Worm (Caenorhabditis elegans) whole organism, L1 larva: ENCODE results near the gene arrd-5.

Source experiments
- C04F5.9 ChIP-seq: sonication (generic microtip); optimal IDR thresholded peaks from 2 replicates; lab custom pipeline; 2016; ENCODE audit warnings: missing genetic modification characterization, missing compliant biosample characterization
- C16A3.4 ChIP-seq: fragments of 150-350 bp; optimal IDR thresholded peaks from 2 replicates; lab custom pipeline; 2014; ENCODE audit warnings: missing biosample characterization, missing genetic modification characterization
- C34B4.2 ChIP-seq: sonication (generic microtip); optimal IDR thresholded peaks from 2 replicates; lab custom pipeline; 2017; ENCODE audit warnings: mild to moderate bottlenecking, missing genetic modification characterization, missing compliant biosample characterization
- F16B12.6 ChIP-seq: fragments of 150-350 bp; optimal IDR thresholded peaks from 2 replicates; lab custom pipeline; 2014; ENCODE audit warnings: missing biosample characterization, missing genetic modification characterization
- alr-1 ChIP-seq: fragments of 200-800 bp; sonication (Bioruptor generic); optimal IDR thresholded peaks from 2 replicates; lab custom pipeline; 2018; ENCODE audit warnings: borderline replicate concordance, mild to moderate bottlenecking, missing genetic modification characterization, missing compliant biosample characterization
- blmp-1 ChIP-seq: fragments of 150-350 bp; optimal IDR thresholded peaks from 2 replicates; lab custom pipeline; 2014; ENCODE audit warnings: missing biosample characterization, missing genetic modification characterization
- ceh-8 ChIP-seq: fragments of 200-800 bp; sonication (Bioruptor generic); optimal IDR thresholded peaks from 2 replicates; lab custom pipeline; 2018; ENCODE audit warnings: mild to moderate bottlenecking, missing genetic modification characterization, moderate library complexity, missing compliant biosample characterization
- ceh-82 ChIP-seq, 3 experiments: fragments of 150-350 bp in 1 of 3; sonication (generic microtip) in 2 of 3; optimal IDR thresholded peaks; 2 replicates each; lab custom pipeline; 2014 to 2017; ENCODE audit warnings: missing biosample characterization in 3 of 3, missing genetic modification characterization in 3 of 3
- ceh-90 ChIP-seq: sonication (generic microtip); optimal IDR thresholded peaks from 2 replicates; lab custom pipeline; 2016; ENCODE audit warnings: missing genetic modification characterization, missing compliant biosample characterization
- ces-1 ChIP-seq: fragments of 150-350 bp; optimal IDR thresholded peaks from 2 replicates; lab custom pipeline; 2014; ENCODE audit warnings: missing biosample characterization, missing genetic modification reagents, missing genetic modification characterization
- efl-1 ChIP-seq, 4 experiments: fragments of 150-350 bp; optimal IDR thresholded peaks in 3 of 4; peaks in 1 of 4; 1 replicate in 1 of 4; 2 replicates in 3 of 4; lab custom pipeline; 2014; ENCODE audit warnings: missing biosample characterization in 2 of 4, missing genetic modification characterization in 2 of 4, missing genetic modification reagents in 2 of 4
- efl-3 ChIP-seq: fragments of 200-800 bp; sonication (Bioruptor generic); optimal IDR thresholded peaks from 2 replicates; lab custom pipeline; 2018; ENCODE audit warnings: mild to moderate bottlenecking, missing genetic modification characterization, missing compliant biosample characterization
- egl-13 ChIP-seq: sonication (generic microtip); optimal IDR thresholded peaks from 2 replicates; lab custom pipeline; 2016; ENCODE audit warnings: missing genotype, missing genetic modification reagents, missing genetic modification characterization, missing compliant biosample characterization
- egl-27 ChIP-seq, 2 experiments: fragments of 150-350 bp in 1 of 2; sonication (generic microtip); optimal IDR thresholded peaks; 3 replicates each; lab custom pipeline; 2017 to 2018; ENCODE audit warnings: missing biosample characterization in 2 of 2, missing genetic modification characterization in 2 of 2, missing genetic modification reagents in 2 of 2
- elt-2 ChIP-seq: sonication (generic microtip); optimal IDR thresholded peaks from 2 replicates; lab custom pipeline; 2016; ENCODE audit warnings: missing genetic modification characterization, mild to moderate bottlenecking, inconsistent platforms, missing compliant biosample characterization, missing genetic modification reagents
- ets-5 ChIP-seq: fragments of 200-800 bp; sonication (Bioruptor generic); IDR thresholded peaks from 2 replicates; pipeline ENCODE4 v1.3.6; 2022; ENCODE audit warnings: missing genetic modification characterization, missing compliant biosample characterization
- fkh-10 ChIP-seq: sonication (generic microtip); optimal IDR thresholded peaks from 2 replicates; lab custom pipeline; 2017; ENCODE audit warnings: missing biosample characterization, missing genetic modification reagents, missing genetic modification characterization
- fkh-4 ChIP-seq: sonication (generic microtip); optimal IDR thresholded peaks from 2 replicates; lab custom pipeline; 2016; ENCODE audit warnings: missing compliant biosample characterization, missing genetic modification characterization, borderline replicate concordance
- fkh-8 ChIP-seq: sonication (generic microtip); optimal IDR thresholded peaks from 2 replicates; lab custom pipeline; 2016; ENCODE audit warnings: mild to moderate bottlenecking, missing genetic modification characterization, missing compliant biosample characterization
- grh-1 ChIP-seq: fragments of 200-800 bp; sonication (Bioruptor generic); IDR thresholded peaks from 2 replicates; pipeline ENCODE4 v1.3.6; 2022; ENCODE audit warnings: missing genetic modification reagents, missing genetic modification characterization, missing compliant biosample characterization
- hlh-4 ChIP-seq: sonication (generic microtip); optimal IDR thresholded peaks from 2 replicates; lab custom pipeline; 2016; ENCODE audit warnings: mild to moderate bottlenecking, missing genetic modification characterization, missing compliant biosample characterization
- jun-1 ChIP-seq: fragments of 150-350 bp; optimal IDR thresholded peaks from 2 replicates; lab custom pipeline; 2014; ENCODE audit warnings: missing biosample characterization, missing genetic modification reagents, missing genetic modification characterization
- lin-35 ChIP-seq, 2 experiments: fragments of 150-350 bp; optimal IDR thresholded peaks; 2 replicates each; lab custom pipeline; 2014; ENCODE audit warnings: missing biosample characterization in 2 of 2, missing genetic modification characterization in 2 of 2, missing genetic modification reagents in 2 of 2
- lir-3 ChIP-seq: sonication (generic microtip); optimal IDR thresholded peaks from 2 replicates; lab custom pipeline; 2016; ENCODE audit warnings: mild to moderate bottlenecking, missing genetic modification characterization, moderate library complexity, missing compliant biosample characterization; ENCODE audit not compliant: poor library complexity
- mef-2 ChIP-seq: fragments of 150-350 bp; optimal IDR thresholded peaks from 2 replicates; lab custom pipeline; 2014; ENCODE audit warnings: missing biosample characterization, missing genetic modification characterization
- mep-1 ChIP-seq: fragments of 150-350 bp; optimal IDR thresholded peaks from 2 replicates; lab custom pipeline; 2014; ENCODE audit warnings: missing biosample characterization, missing genetic modification characterization
- nhr-19 ChIP-seq: fragments of 200-800 bp; sonication (Bioruptor generic); conservative IDR thresholded peaks from 2 replicates; pipeline ENCODE4 v1.3.6; 2022; ENCODE audit warnings: missing genetic modification characterization, missing compliant biosample characterization
- nhr-20 ChIP-seq: sonication (generic microtip); optimal IDR thresholded peaks from 2 replicates; lab custom pipeline; 2016; ENCODE audit warnings: mild to moderate bottlenecking, missing genetic modification characterization, missing compliant biosample characterization
- nhr-76 ChIP-seq: sonication (generic microtip); optimal IDR thresholded peaks from 2 replicates; lab custom pipeline; 2017; ENCODE audit warnings: missing biosample characterization, missing genetic modification characterization
- nhr-85 ChIP-seq: sonication (generic microtip); peaks from one replicate; lab custom pipeline; 2016; ENCODE audit warnings: missing genetic modification characterization, inconsistent platforms, missing compliant biosample characterization
- nhr-90 ChIP-seq: sonication (generic microtip); optimal IDR thresholded peaks from 2 replicates; lab custom pipeline; 2016; ENCODE audit warnings: mild to moderate bottlenecking, missing genetic modification characterization, missing compliant biosample characterization; ENCODE audit not compliant: poor library complexity
- pag-3 ChIP-seq: sonication (generic microtip); optimal IDR thresholded peaks from 2 replicates; lab custom pipeline; 2017; ENCODE audit warnings: missing genetic modification characterization, mild to moderate bottlenecking, missing compliant biosample characterization, antibody characterized with exemption, borderline replicate concordance; ENCODE audit not compliant: insufficient read depth
- pax-3 ChIP-seq: fragments of 200-800 bp; sonication (Bioruptor generic); optimal IDR thresholded peaks from 2 replicates; lab custom pipeline; 2018; ENCODE audit warnings: mild to moderate bottlenecking, missing genetic modification characterization, moderate library complexity, missing compliant biosample characterization
- pqm-1 ChIP-seq: sonication (generic microtip); optimal IDR thresholded peaks from 3 replicates; lab custom pipeline; 2017; ENCODE audit warnings: missing biosample characterization, missing genetic modification characterization
- snpc-4 ChIP-seq: fragments of 150-350 bp; optimal IDR thresholded peaks from 2 replicates; lab custom pipeline; 2014; ENCODE audit warnings: missing biosample characterization, missing genetic modification characterization
- snu-23 ChIP-seq: sonication (generic microtip); optimal IDR thresholded peaks from 2 replicates; lab custom pipeline; 2016; ENCODE audit warnings: missing genetic modification characterization, missing compliant biosample characterization
- sptf-1 ChIP-seq: fragments of 150-350 bp; optimal IDR thresholded peaks from 2 replicates; lab custom pipeline; 2014; ENCODE audit warnings: missing biosample characterization, missing genetic modification characterization
- sup-37 ChIP-seq: fragments of 200-800 bp; sonication (Bioruptor generic); optimal IDR thresholded peaks from 2 replicates; lab custom pipeline; 2018; ENCODE audit warnings: mild to moderate bottlenecking, missing genetic modification characterization, missing compliant biosample characterization
- swsn-7 ChIP-seq: sonication (generic microtip); optimal IDR thresholded peaks from 2 replicates; lab custom pipeline; 2016; ENCODE audit warnings: missing genetic modification characterization, missing compliant biosample characterization
- unc-130 ChIP-seq: fragments of 150-350 bp; optimal IDR thresholded peaks from 2 replicates; lab custom pipeline; 2017; ENCODE audit warnings: missing biosample characterization, missing genetic modification characterization, inconsistent platforms
- unc-86 ChIP-seq: sonication (generic microtip); optimal IDR thresholded peaks from 2 replicates; lab custom pipeline; 2016; ENCODE audit warnings: missing genetic modification characterization, missing compliant biosample characterization
- zag-1 ChIP-seq: fragments of 150-350 bp; optimal IDR thresholded peaks from 2 replicates; lab custom pipeline; 2014; ENCODE audit warnings: missing biosample characterization, missing genetic modification characterization

Gene arrd-5

DNA sequence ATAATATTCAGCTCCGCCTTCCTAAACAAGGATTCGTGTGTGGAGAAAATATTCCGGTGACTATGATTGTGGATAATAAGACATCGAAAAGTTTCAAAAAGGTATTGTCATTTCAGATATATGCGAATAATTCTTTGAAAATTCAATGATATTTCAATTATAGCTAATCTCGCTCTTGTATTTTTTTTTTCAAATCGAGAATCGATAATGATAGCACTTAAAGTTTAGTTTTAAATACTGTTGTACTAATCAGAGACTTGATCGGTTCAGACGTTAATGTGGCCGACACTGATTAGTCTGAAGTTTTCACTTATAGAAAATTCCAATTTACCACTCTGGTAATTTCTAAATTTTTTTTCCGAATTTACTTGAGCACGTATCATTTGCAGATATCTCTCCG is 937 bp downstream of the arrd-5 start:
- TF ChIP-seq C16A3.4 (tag; lab: Kevin White, UChicago), result no peak
- no peak for TF ChIP-seq elt-2 (tag; lab: Kevin White, UChicago)
- no peak for TF ChIP-seq C34B4.2 (tag; lab: Kevin White, UChicago)
- no peak for TF ChIP-seq unc-86 (tag; lab: Kevin White, UChicago)
- TF ChIP-seq egl-13 (tag; lab: Kevin White, UChicago), result no peak
- TF ChIP-seq alr-1 (tag; lab: Kevin White, UChicago), result no peak
- no peak for TF ChIP-seq snpc-4 (tag; lab: Kevin White, UChicago)
- TF ChIP-seq hlh-4 (tag; lab: Kevin White, UChicago), result no peak
- TF ChIP-seq snu-23 (GFP tag; lab: Kevin White, UChicago), result no peak
- TF ChIP-seq C04F5.9, result no peak
- no peak for TF ChIP-seq fkh-10

DNA sequence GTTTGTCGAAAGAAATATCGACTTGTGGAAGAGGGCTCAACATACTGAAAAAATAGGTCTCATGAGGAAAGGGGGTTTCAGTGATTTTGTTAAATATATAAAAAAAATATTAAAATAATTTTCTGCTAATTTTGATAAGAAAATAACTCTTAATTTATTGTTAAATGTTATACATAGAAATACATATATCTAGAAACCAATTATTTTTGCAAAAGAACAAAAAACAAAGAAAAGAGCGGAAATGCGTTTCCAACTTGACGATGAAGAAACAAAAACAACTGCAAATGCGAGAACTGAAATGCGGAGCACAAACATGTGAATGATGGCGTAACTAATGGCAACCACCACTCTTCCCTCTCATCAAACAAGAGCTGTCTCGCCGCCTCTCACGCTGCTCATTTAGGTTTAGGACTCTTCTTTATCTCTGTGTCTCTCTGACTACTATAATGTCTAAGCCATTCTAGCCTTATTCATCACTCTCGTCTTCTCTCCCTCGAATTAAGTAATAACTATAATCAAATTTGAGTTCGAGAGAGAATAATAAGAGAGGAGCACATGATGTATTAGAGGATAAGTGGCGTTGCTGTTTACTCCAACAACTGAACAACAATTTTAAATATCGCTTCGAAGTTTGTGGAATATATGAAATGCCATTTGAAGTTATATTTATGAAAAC is 3.4 kb downstream of the arrd-5 start, which contains the start of gene arrd-4:
Gene arrd-4 (minus strand): TSS at position 51 of the 676 bp plus-strand sequence.
- TF ChIP-seq ceh-8, result peak; percentile 87
- TF ChIP-seq egl-13 (tag; lab: Kevin White, UChicago), result peak; percentile 4
- TF ChIP-seq F16B12.6, result no peak
- TF ChIP-seq pax-3 (tag; lab: Kevin White, UChicago), result peak; percentile 47
- TF ChIP-seq unc-130 (tag; lab: Kevin White, UChicago), result no peak
- no peak for TF ChIP-seq nhr-85 (tag; lab: Kevin White, UChicago)
- peak; percentile 88 for TF ChIP-seq fkh-8 (tag; lab: Kevin White, UChicago)
- TF ChIP-seq swsn-7 (tag; lab: Kevin White, UChicago), result peak; percentile 1

DNA sequence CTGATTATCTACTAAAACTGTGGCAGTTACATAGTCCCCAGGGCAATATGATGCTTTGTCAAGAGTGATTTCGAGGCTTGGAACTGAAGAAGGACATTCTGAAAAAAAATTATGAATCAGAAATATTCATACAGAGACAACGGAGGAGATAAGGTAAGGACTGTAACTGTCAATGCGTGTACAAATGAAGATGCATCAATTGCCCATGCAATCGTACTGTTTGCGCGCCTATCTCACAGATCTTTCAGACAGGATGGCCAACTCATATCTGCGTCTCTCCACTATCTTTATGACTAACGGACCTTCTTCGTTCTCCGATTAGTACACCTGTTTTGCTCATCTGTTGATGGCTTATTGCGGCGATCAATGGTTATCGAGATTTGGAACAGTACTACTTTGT is 5.3 kb downstream of the arrd-5 start, which contains the start of gene ZK938.11:
Gene ZK938.11 (minus strand): TSS at position 101 of the 400 bp plus-strand sequence.
- TF ChIP-seq sup-37 (GFP tag; lab: Kevin White, UChicago) (no peak), ets-5 (GFP tag; lab: Robert Waterston, UW) (no peak), nhr-76 (tag; lab: Kevin White, UChicago) (no peak), nhr-20 (tag; lab: Kevin White, UChicago) (no peak), ceh-90 (tag; lab: Kevin White, UChicago) (no peak), snu-23 (GFP tag; lab: Kevin White, UChicago) (no peak), nhr-90 (tag; lab: Kevin White, UChicago) (no peak), lir-3 (no peak), nhr-19 (GFP tag; lab: Robert Waterston, UW) (no peak), mep-1 (tag; lab: Kevin White, UChicago) (no peak), grh-1 (GFP tag; lab: Robert Waterston, UW) (no peak), efl-1 (optimal IDR thresholded peaks at IDR 0.05; lab: Kevin White, UChicago) (no peak), efl-1 (GFP tag; optimal IDR thresholded peaks at IDR 0.05 in 1 of 2; lab: Kevin White, UChicago) (no peak), ces-1 (GFP tag; lab: Kevin White, UChicago) (no peak)
- TF ChIP-seq, all 84 proteins: peak for 0

DNA sequence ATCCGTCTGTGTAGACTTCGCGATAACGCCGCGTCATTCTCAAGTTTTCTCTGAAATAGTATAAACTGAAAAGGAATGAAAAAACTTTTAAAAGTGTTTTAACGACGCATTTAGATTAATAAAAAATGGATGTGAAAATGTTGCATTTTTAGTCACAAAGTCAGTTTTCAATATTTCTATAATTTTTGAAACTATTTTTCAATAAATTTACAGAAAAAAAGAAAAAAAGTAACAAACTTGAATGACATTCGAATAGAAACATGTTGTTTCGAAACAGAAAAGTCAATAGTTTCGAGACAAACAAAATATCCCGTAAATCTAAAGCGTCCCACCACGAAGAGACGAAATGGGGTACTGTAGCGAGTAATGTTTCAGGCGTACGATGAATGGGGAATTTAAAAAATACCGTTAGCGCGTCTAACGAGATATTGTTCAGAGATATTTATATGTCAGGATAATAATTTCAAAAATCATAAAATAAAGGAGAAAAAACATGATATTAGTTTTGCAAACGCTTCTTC is 7.0 kb downstream of the arrd-5 start, which contains the start of gene rnh-1.2:
Gene rnh-1.2 (minus strand): TSS at position 51 of the 521 bp plus-strand sequence.
- TF ChIP-seq pqm-1, result no peak
- no peak for TF ChIP-seq blmp-1 (tag; lab: Kevin White, UChicago)
- TF ChIP-seq egl-27 (tag; optimal IDR thresholded peaks at IDR 0.05; lab: Kevin White, UChicago), result no peak
- TF ChIP-seq unc-130 (tag; lab: Kevin White, UChicago), result no peak
- TF ChIP-seq C16A3.4 (tag; lab: Kevin White, UChicago), result no peak
- no peak for TF ChIP-seq grh-1 (GFP tag; lab: Robert Waterston, UW)
- no peak for TF ChIP-seq fkh-4
- no peak for TF ChIP-seq alr-1 (tag; lab: Kevin White, UChicago)
- no peak for TF ChIP-seq zag-1 (tag; lab: Kevin White, UChicago)
- no peak for TF ChIP-seq pax-3 (tag; lab: Kevin White, UChicago)
- no peak for TF ChIP-seq F16B12.6
- no peak for TF ChIP-seq mef-2
- TF ChIP-seq efl-3, result no peak
- TF ChIP-seq jun-1 (tag; lab: Kevin White, UChicago), result no peak
- TF ChIP-seq efl-1 (optimal IDR thresholded peaks at IDR 0.05; lab: Kevin White, UChicago), result no peak
- TF ChIP-seq efl-1 (GFP tag; optimal IDR thresholded peaks at IDR 0.05 in 1 of 2; lab: Kevin White, UChicago), result no peak
- no peak for TF ChIP-seq ceh-82 (tag; optimal IDR thresholded peaks at IDR 0.05; lab: Kevin White, UChicago)
- no peak for TF ChIP-seq lin-35 (GFP tag; optimal IDR thresholded peaks at IDR 0.05; lab: Kevin White, UChicago)
- no peak for TF ChIP-seq nhr-90 (tag; lab: Kevin White, UChicago)
- no peak for TF ChIP-seq sptf-1 (tag; lab: Kevin White, UChicago)
- no peak for TF ChIP-seq pag-3 (tag; lab: Kevin White, UChicago)
